Fruit fly (Drosophila melanogaster) whole organism, prepupa: ENCODE data around the gene CG43121.

ENCODE experiments used
- Blimp-1 ChIP-seq: fragments of 200-800 bp; sonication (Bioruptor generic); optimal IDR thresholded peaks from 3 replicates; lab custom pipeline; 2017; ENCODE audit warnings: missing biosample characterization, missing genetic modification characterization, mild to moderate bottlenecking, moderate library complexity, missing genetic modification reagents
- CG10669 ChIP-seq: fragments of 200-800 bp; sonication (Bioruptor generic); optimal IDR thresholded peaks from 3 replicates; lab custom pipeline; 2018; ENCODE audit warnings: missing biosample characterization, mild to moderate bottlenecking, missing genetic modification characterization, moderate library complexity
- CG11294 ChIP-seq: fragments of 200-800 bp; sonication (Bioruptor generic); IDR thresholded peaks from 2 replicates; pipeline ENCODE4 v1.3.6; 2022; ENCODE audit warnings: missing biosample characterization, missing genetic modification characterization
- CG11762 ChIP-seq: fragments of 200-800 bp; sonication (Bioruptor generic); optimal IDR thresholded peaks from 3 replicates; lab custom pipeline; 2016; ENCODE audit warnings: missing biosample characterization, missing genetic modification characterization; ENCODE audit not compliant: insufficient read depth
- CG11902 ChIP-seq: fragments of 200-800 bp; sonication (Bioruptor generic); optimal IDR thresholded peaks from 3 replicates; lab custom pipeline; 2016; ENCODE audit warnings: missing biosample characterization, missing genetic modification characterization
- CG1621 ChIP-seq: fragments of 200-800 bp; sonication (Bioruptor generic); optimal IDR thresholded peaks from 3 replicates; lab custom pipeline; 2018; ENCODE audit warnings: missing biosample characterization, mild to moderate bottlenecking, missing genetic modification characterization
- CG16779 ChIP-seq: fragments of 200-800 bp; sonication (Bioruptor generic); optimal IDR thresholded peaks from 3 replicates; lab custom pipeline; 2017; ENCODE audit warnings: missing biosample characterization, mild to moderate bottlenecking, missing genetic modification characterization
- CG3032 ChIP-seq: fragments of 200-800 bp; optimal IDR thresholded peaks from 2 replicates; lab custom pipeline; 2019; ENCODE audit warnings: missing biosample characterization, mild to moderate bottlenecking, missing genetic modification characterization, moderate library complexity
- CG31627 ChIP-seq: fragments of 200-800 bp; sonication (Bioruptor generic); optimal IDR thresholded peaks from 3 replicates; lab custom pipeline; 2016; ENCODE audit warnings: missing biosample characterization, missing genetic modification characterization
- CG32006 ChIP-seq: fragments of 200-800 bp; sonication (Bioruptor generic); optimal IDR thresholded peaks from 3 replicates; lab custom pipeline; 2017; ENCODE audit warnings: missing biosample characterization, mild to moderate bottlenecking, missing genetic modification characterization
- CG3919 ChIP-seq: fragments of 200-800 bp; sonication (Bioruptor generic); optimal IDR thresholded peaks from 3 replicates; lab custom pipeline; 2016; ENCODE audit warnings: missing biosample characterization, missing genetic modification characterization
- CG4318 ChIP-seq: fragments of 200-800 bp; sonication (Bioruptor generic); optimal IDR thresholded peaks from 3 replicates; lab custom pipeline; 2017; ENCODE audit warnings: missing biosample characterization, mild to moderate bottlenecking, missing genetic modification characterization
- CG6163 ChIP-seq: fragments of 200-800 bp; sonication (Bioruptor generic); IDR thresholded peaks from 3 replicates; pipeline ENCODE4 v1.3.6; 2022; ENCODE audit warnings: missing biosample characterization, missing genetic modification characterization
- CG6276 ChIP-seq: fragments of 200-800 bp; sonication (Bioruptor generic); optimal IDR thresholded peaks from 2 replicates; lab custom pipeline; 2017; ENCODE audit warnings: missing biosample characterization, mild to moderate bottlenecking, missing genetic modification characterization
- CG6854 ChIP-seq: fragments of 200-800 bp; sonication (Bioruptor generic); optimal IDR thresholded peaks from 2 replicates; lab custom pipeline; 2017; ENCODE audit warnings: missing biosample characterization, mild to moderate bottlenecking, missing genetic modification characterization
- CG7368 ChIP-seq: fragments of 200-800 bp; sonication (Bioruptor generic); optimal IDR thresholded peaks from 3 replicates; lab custom pipeline; 2016; ENCODE audit warnings: missing biosample characterization, missing genetic modification characterization
- CG8119 ChIP-seq: fragments of 200-800 bp; sonication (Bioruptor generic); IDR thresholded peaks from 3 replicates; pipeline ENCODE4 v1.3.6; 2022; ENCODE audit warnings: missing biosample characterization, missing genetic modification characterization
- CG8319 ChIP-seq: fragments of 200-800 bp; sonication (Bioruptor generic); optimal IDR thresholded peaks from 3 replicates; lab custom pipeline; 2016; ENCODE audit warnings: missing biosample characterization, missing genetic modification characterization
- CG8632 ChIP-seq: fragments of 200-800 bp; sonication (Bioruptor generic); optimal IDR thresholded peaks from 3 replicates; lab custom pipeline; 2016; ENCODE audit warnings: missing biosample characterization, missing genetic modification characterization
- CG9139 ChIP-seq: fragments of 200-800 bp; sonication (Bioruptor generic); optimal IDR thresholded peaks from 3 replicates; lab custom pipeline; 2017; ENCODE audit warnings: missing biosample characterization, mild to moderate bottlenecking, missing genetic modification characterization
- Eip75B ChIP-seq: fragments of 200-800 bp; sonication (Bioruptor generic); optimal IDR thresholded peaks from 3 replicates; lab custom pipeline; 2016; ENCODE audit warnings: missing biosample characterization, missing genetic modification characterization
- Eip78C ChIP-seq: fragments of 200-800 bp; sonication (Bioruptor generic); peaks from one replicate; lab custom pipeline; 2016; ENCODE audit warnings: missing biosample characterization, missing genetic modification characterization
- Eip93F ChIP-seq: fragments of 200-800 bp; sonication (Bioruptor generic); optimal IDR thresholded peaks from 2 replicates; lab custom pipeline; 2016; ENCODE audit warnings: missing biosample characterization, mild to moderate bottlenecking, missing genetic modification characterization
- Ets21C ChIP-seq: fragments of 200-800 bp; sonication (Bioruptor generic); optimal IDR thresholded peaks from 3 replicates; lab custom pipeline; 2016; ENCODE audit warnings: missing biosample characterization, missing genetic modification characterization
- Gug ChIP-seq: fragments of 200-800 bp; sonication (Bioruptor generic); IDR thresholded peaks from 2 replicates; pipeline ENCODE4 v1.3.6; 2022; ENCODE audit warnings: missing biosample characterization, missing genetic modification characterization
- Hr38 ChIP-seq: sonication (Bioruptor generic); optimal IDR thresholded peaks from 2 replicates; lab custom pipeline; 2016; ENCODE audit warnings: missing biosample characterization, missing genetic modification characterization
- Hr4 ChIP-seq: fragments of 200-800 bp; sonication (Bioruptor generic); optimal IDR thresholded peaks from 3 replicates; lab custom pipeline; 2016; ENCODE audit warnings: missing biosample characterization, missing genetic modification characterization
- Lpt ChIP-seq: fragments of 200-800 bp; sonication (Bioruptor generic); optimal IDR thresholded peaks from 3 replicates; lab custom pipeline; 2016; ENCODE audit warnings: missing biosample characterization, missing genetic modification characterization
- OdsH ChIP-seq: fragments of 200-800 bp; sonication (Bioruptor generic); optimal IDR thresholded peaks from 3 replicates; lab custom pipeline; 2016; ENCODE audit warnings: missing biosample characterization, missing genetic modification characterization
- Smox ChIP-seq: fragments of 200-800 bp; sonication (Bioruptor generic); optimal IDR thresholded peaks from 3 replicates; lab custom pipeline; 2016; ENCODE audit warnings: missing biosample characterization, missing genetic modification characterization
- Sox102F ChIP-seq: fragments of 200-800 bp; sonication (Bioruptor generic); optimal IDR thresholded peaks from 2 replicates; lab custom pipeline; 2016; ENCODE audit warnings: missing biosample characterization, mild to moderate bottlenecking, missing genetic modification characterization
- Sox14 ChIP-seq: fragments of 200-800 bp; sonication (Bioruptor generic); optimal IDR thresholded peaks from 3 replicates; lab custom pipeline; 2016; ENCODE audit warnings: missing biosample characterization, missing genetic modification characterization
- Sox15 ChIP-seq: fragments of 200-800 bp; sonication (Bioruptor generic); optimal IDR thresholded peaks from 3 replicates; lab custom pipeline; 2016; ENCODE audit warnings: missing biosample characterization, missing genetic modification characterization
- achi ChIP-seq: fragments of 200-800 bp; sonication (Bioruptor generic); optimal IDR thresholded peaks from 3 replicates; lab custom pipeline; 2016; ENCODE audit warnings: missing biosample characterization, missing genetic modification characterization
- acj6 ChIP-seq: fragments of 200-800 bp; sonication (Bioruptor generic); optimal IDR thresholded peaks from 3 replicates; lab custom pipeline; 2016; ENCODE audit warnings: missing biosample characterization, missing genetic modification characterization
- cyc ChIP-seq: fragments of 200-800 bp; sonication (Bioruptor generic); optimal IDR thresholded peaks from 3 replicates; lab custom pipeline; 2016; ENCODE audit warnings: missing biosample characterization, missing genetic modification characterization
- dac ChIP-seq: fragments of 200-800 bp; sonication (Bioruptor generic); optimal IDR thresholded peaks from 2 replicates; lab custom pipeline; 2017; ENCODE audit warnings: missing biosample characterization, mild to moderate bottlenecking, missing genetic modification characterization
- eg ChIP-seq: fragments of 200-800 bp; sonication (Bioruptor generic); IDR thresholded peaks from 3 replicates; pipeline ENCODE4 v1.3.6; 2022; ENCODE audit warnings: missing biosample characterization, missing genetic modification characterization
- esn ChIP-seq: fragments of 200-800 bp; sonication (Bioruptor generic); optimal IDR thresholded peaks from 2 replicates; lab custom pipeline; 2016; ENCODE audit warnings: missing biosample characterization, mild to moderate bottlenecking, missing genetic modification characterization, moderate library complexity
- fd85E ChIP-seq: fragments of 200-800 bp; sonication (Bioruptor generic); optimal IDR thresholded peaks from 3 replicates; lab custom pipeline; 2016; ENCODE audit warnings: missing biosample characterization, missing genetic modification characterization
- fkh ChIP-seq: fragments of 200-800 bp; sonication (Bioruptor generic); optimal IDR thresholded peaks from 3 replicates; lab custom pipeline; 2017; ENCODE audit warnings: missing biosample characterization, mild to moderate bottlenecking, missing genetic modification characterization, moderate library complexity
- lz ChIP-seq: fragments of 200-800 bp; sonication (Bioruptor generic); optimal IDR thresholded peaks from 3 replicates; lab custom pipeline; 2016; ENCODE audit warnings: missing biosample characterization, missing genetic modification characterization
- net ChIP-seq: fragments of 200-800 bp; sonication (Bioruptor generic); optimal IDR thresholded peaks from 3 replicates; lab custom pipeline; 2016; ENCODE audit warnings: missing biosample characterization, missing genetic modification characterization
- pdm3 ChIP-seq: fragments of 200-800 bp; sonication (Bioruptor generic); optimal IDR thresholded peaks from 3 replicates; lab custom pipeline; 2016; ENCODE audit warnings: missing biosample characterization, missing genetic modification characterization
- spab ChIP-seq: fragments of 200-800 bp; sonication (Bioruptor generic); optimal IDR thresholded peaks from 2 replicates; lab custom pipeline; 2017; ENCODE audit warnings: missing biosample characterization, mild to moderate bottlenecking, missing genetic modification characterization, missing genetic modification reagents
- svp ChIP-seq: fragments of 200-800 bp; sonication (Bioruptor generic); peaks from one replicate; lab custom pipeline; 2016; ENCODE audit warnings: missing biosample characterization, missing genetic modification characterization
- topi ChIP-seq: fragments of 200-800 bp; sonication (Bioruptor generic); optimal IDR thresholded peaks from 3 replicates; lab custom pipeline; 2016; ENCODE audit warnings: missing biosample characterization, missing genetic modification characterization
- vri ChIP-seq: fragments of 200-800 bp; sonication (Bioruptor generic); optimal IDR thresholded peaks from 3 replicates; lab custom pipeline; 2016; ENCODE audit warnings: missing biosample characterization, mild to moderate bottlenecking, missing genetic modification characterization

The CG43121 gene

DNA sequence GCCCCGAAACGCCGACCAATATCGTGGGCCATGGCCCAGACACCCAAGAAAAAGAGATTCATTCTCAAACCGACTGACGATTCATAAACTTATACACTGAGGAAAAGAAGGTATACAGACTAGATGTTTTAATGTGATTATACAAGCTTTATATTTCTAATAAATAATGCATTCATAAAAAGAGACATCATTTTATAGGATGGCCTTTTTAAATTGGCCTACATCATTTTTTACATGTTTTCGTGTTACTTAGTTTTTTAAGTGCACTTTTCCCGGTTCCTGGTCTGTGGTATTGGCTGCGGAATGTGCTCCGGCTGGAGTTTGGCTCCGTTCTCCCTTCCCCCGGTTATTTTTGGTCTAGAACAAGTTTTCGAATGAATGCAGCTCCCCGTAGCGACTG, 19.7 kb downstream of the CG43121 start (continued):
- TF ChIP-seq CG3032 (tag; lab: Kevin White, UChicago) (peak; percentile 96), dac (peak; percentile 36), pdm3 (GFP tag; lab: Kevin White, UChicago) (peak; percentile 91), CG11762 (GFP tag; lab: Kevin White, UChicago) (peak; percentile 86), CG7368 (peak; percentile 77), spab (GFP tag; lab: Kevin White, UChicago) (peak; percentile 95), eg (GFP tag; lab: Robert Waterston, UW) (peak; percentile 86), Eip75B (GFP tag; lab: Kevin White, UChicago) (peak; percentile 96), lz (GFP tag; lab: Kevin White, UChicago) (peak; percentile 82), esn (GFP tag; lab: Kevin White, UChicago) (peak; percentile 87), CG11294 (GFP tag; lab: Robert Waterston, UW) (peak; percentile 54), acj6 (peak; percentile 92), Hr4 (GFP tag; lab: Kevin White, UChicago) (peak; percentile 81), CG1621 (tag; lab: Kevin White, UChicago) (peak; percentile 92), fkh (no peak), Lpt (peak; percentile 93), Smox (peak; percentile 80), CG32006 (GFP tag; lab: Kevin White, UChicago) (peak; percentile 90), Blimp-1 (GFP tag; lab: Kevin White, UChicago) (peak; percentile 9), Sox14 (peak; percentile 95), vri (GFP tag; lab: Kevin White, UChicago) (peak; percentile 73)

dm6 chr3L:14650348-14650747, 21.9 kb downstream of the CG43121 start:
- peak; percentile 33 for TF ChIP-seq Eip78C (GFP tag; lab: Kevin White, UChicago)
- TF ChIP-seq vri (GFP tag; lab: Kevin White, UChicago): peak; percentile 77
- no peak for TF ChIP-seq CG11902 (GFP tag; lab: Kevin White, UChicago)

- no peak for TF ChIP-seq lz (GFP tag; lab: Kevin White, UChicago)
- no peak for TF ChIP-seq CG10669 (GFP tag; lab: Kevin White, UChicago)
- peak; percentile 15 for TF ChIP-seq esn (GFP tag; lab: Kevin White, UChicago)
- no peak for TF ChIP-seq CG16779 (tag; lab: Kevin White, UChicago)
- no peak for TF ChIP-seq dac
- no peak for TF ChIP-seq CG11902 (GFP tag; lab: Kevin White, UChicago)
- no peak for TF ChIP-seq CG6163 (GFP tag; lab: Robert Waterston, UW)
- no peak for TF ChIP-seq Eip93F
- no peak for TF ChIP-seq CG6276 (GFP tag; lab: Kevin White, UChicago)
- TF ChIP-seq CG9139 (GFP tag; lab: Kevin White, UChicago): no peak
- no peak for TF ChIP-seq fd85E (GFP tag; lab: Kevin White, UChicago)
- no peak for TF ChIP-seq CG6854 (GFP tag; lab: Kevin White, UChicago)
- peak; percentile 20 for TF ChIP-seq acj6
- no peak for TF ChIP-seq Ets21C
- TF ChIP-seq CG4318 (GFP tag; lab: Kevin White, UChicago): peak; percentile 10
- peak; percentile 28 for TF ChIP-seq Hr4 (GFP tag; lab: Kevin White, UChicago)
- no peak for TF ChIP-seq svp
- no peak for TF ChIP-seq cyc
- TF ChIP-seq CG8632 (GFP tag; lab: Kevin White, UChicago): no peak
- no peak for TF ChIP-seq Hr38 (GFP tag; lab: Kevin White, UChicago)
- TF ChIP-seq OdsH (GFP tag; lab: Kevin White, UChicago): peak; percentile 19
- peak; percentile 13 for TF ChIP-seq Eip75B (GFP tag; lab: Kevin White, UChicago)
- no peak for TF ChIP-seq CG8319 (GFP tag; lab: Kevin White, UChicago)
- TF ChIP-seq net (GFP tag; lab: Kevin White, UChicago): no peak
- 0 out of 2 replicates have a peak, but pooled peaks have one; percentile 29 for TF ChIP-seq Gug (GFP tag; lab: Robert Waterston, UW)
- no peak for TF ChIP-seq eg (GFP tag; lab: Robert Waterston, UW)
- TF ChIP-seq Smox: no peak
- no peak for TF ChIP-seq Sox15 (GFP tag; lab: Kevin White, UChicago)
- TF ChIP-seq CG31627 (GFP tag; lab: Kevin White, UChicago): peak; percentile 14
- no peak for TF ChIP-seq Sox102F (GFP tag; lab: Kevin White, UChicago)
- no peak for TF ChIP-seq topi (GFP tag; lab: Kevin White, UChicago)
- TF ChIP-seq Sox14: peak; percentile 7
- 0 out of 3 replicates have a peak, but pooled peaks have one; percentile 19 for TF ChIP-seq CG8119 (GFP tag; lab: Robert Waterston, UW)
- TF ChIP-seq achi (GFP tag; lab: Kevin White, UChicago): peak; percentile 30
- TF ChIP-seq CG11294 (GFP tag; lab: Robert Waterston, UW): no peak
- peak; percentile 16 for TF ChIP-seq CG32006 (GFP tag; lab: Kevin White, UChicago)
- no peak for TF ChIP-seq CG3919 (GFP tag; lab: Kevin White, UChicago)
Measured at dm6 chr3L:14648922-14649321, 23.3 kb downstream of the CG43121 start.
